Fruit fly (Drosophila melanogaster) whole organism, embryonic: ENCODE data around the gene CG5969.
A peak's percentile ranks its signal among the peaks of the same experiment; 100 is the strongest.

ENCODE experiments used
- Atf3 ChIP-seq: fragments of 200-800 bp; sonication (Bioruptor generic); optimal IDR thresholded peaks from 3 replicates; lab custom pipeline; 2016; ENCODE audit warnings: missing biosample characterization, missing genetic modification characterization
- Atf6 ChIP-seq: fragments of 200-800 bp; sonication (Bioruptor generic); IDR thresholded peaks from 2 replicates; pipeline ENCODE4 v1.3.6; 2022; ENCODE audit warnings: missing biosample characterization, missing genetic modification characterization
- BEAF-32 ChIP-seq: fragments of 200-800 bp; sonication (Bioruptor generic); optimal IDR thresholded peaks from 3 replicates; lab custom pipeline; 2017; ENCODE audit warnings: missing biosample characterization, missing genetic modification characterization, mild to moderate bottlenecking, moderate library complexity, missing genetic modification reagents
- Bgb ChIP-seq: fragments of 200-800 bp; sonication (Bioruptor generic); IDR thresholded peaks from 2 replicates; pipeline ENCODE4 v1.3.6; 2022; ENCODE audit warnings: missing biosample characterization, missing genetic modification characterization; ENCODE audit not compliant: partially characterized antibody
- BtbVII ChIP-seq: fragments of 200-800 bp; sonication (Bioruptor generic); optimal IDR thresholded peaks from 3 replicates; lab custom pipeline; 2017; ENCODE audit warnings: missing biosample characterization, mild to moderate bottlenecking, missing genetic modification characterization
- Bteb2 ChIP-seq: fragments of 200-800 bp; sonication (Bioruptor generic); optimal IDR thresholded peaks from 2 replicates; lab custom pipeline; 2016; ENCODE audit warnings: missing biosample characterization, missing genetic modification characterization
- CG10979 ChIP-seq: fragments of 200-800 bp; sonication (Bioruptor generic); optimal IDR thresholded peaks from 2 replicates; lab custom pipeline; 2018; ENCODE audit warnings: missing biosample characterization, mild to moderate bottlenecking, missing genetic modification characterization, moderate library complexity
- CG11085 ChIP-seq: fragments of 200-800 bp; sonication (Bioruptor generic); IDR thresholded peaks from 2 replicates; pipeline ENCODE4 v1.3.6; 2022; ENCODE audit warnings: missing biosample characterization, missing genetic modification characterization
- CG12236 ChIP-seq: fragments of 200-800 bp; sonication (Bioruptor generic); optimal IDR thresholded peaks from 2 replicates; lab custom pipeline; 2016; ENCODE audit warnings: missing biosample characterization, missing genetic modification characterization
- CG12942 ChIP-seq: fragments of 200-800 bp; sonication (Bioruptor generic); optimal IDR thresholded peaks from 3 replicates; lab custom pipeline; 2016; ENCODE audit warnings: missing biosample characterization, missing genetic modification characterization
- CG14860 ChIP-seq: fragments of 200-800 bp; sonication (Bioruptor generic); IDR thresholded peaks from 3 replicates; pipeline ENCODE4 v1.3.6; 2022; ENCODE audit warnings: missing biosample characterization, missing genetic modification characterization; ENCODE audit not compliant: partially characterized antibody
- CG15696 ChIP-seq: fragments of 200-800 bp; sonication (Bioruptor generic); optimal IDR thresholded peaks from 2 replicates; lab custom pipeline; 2019; ENCODE audit warnings: missing biosample characterization, mild to moderate bottlenecking, missing genetic modification characterization, moderate library complexity
- CG16863 ChIP-seq: fragments of 200-800 bp; sonication (Bioruptor generic); optimal IDR thresholded peaks from 3 replicates; lab custom pipeline; 2016; ENCODE audit warnings: missing biosample characterization, missing genetic modification characterization
- CG17568 ChIP-seq: fragments of 200-800 bp; sonication (Bioruptor generic); optimal IDR thresholded peaks from 2 replicates; lab custom pipeline; 2018; ENCODE audit warnings: missing biosample characterization, mild to moderate bottlenecking, missing genetic modification characterization, moderate library complexity
- CG1832 ChIP-seq: fragments of 200-800 bp; sonication (Bioruptor generic); optimal IDR thresholded peaks from 2 replicates; lab custom pipeline; 2017; ENCODE audit warnings: missing biosample characterization, mild to moderate bottlenecking, missing genetic modification characterization, inconsistent platforms
- CG2129 ChIP-seq: fragments of 200-800 bp; sonication (Bioruptor generic); IDR thresholded peaks from 2 replicates; pipeline ENCODE4 v1.3.6; 2022; ENCODE audit warnings: missing biosample characterization, missing genetic modification characterization; ENCODE audit not compliant: partially characterized antibody
- CG2199 ChIP-seq: fragments of 200-800 bp; sonication (Bioruptor generic); IDR thresholded peaks from 3 replicates; pipeline ENCODE4 v1.3.6; 2022; ENCODE audit warnings: missing biosample characterization, missing genetic modification characterization
- CG2678 ChIP-seq: fragments of 200-800 bp; sonication (Bioruptor generic); optimal IDR thresholded peaks from 3 replicates; lab custom pipeline; 2019; ENCODE audit warnings: missing biosample characterization, mild to moderate bottlenecking, missing genetic modification characterization, moderate library complexity
- CG2875 ChIP-seq: fragments of 200-800 bp; sonication (Bioruptor generic); optimal IDR thresholded peaks from 2 replicates; lab custom pipeline; 2017; ENCODE audit warnings: missing biosample characterization, mild to moderate bottlenecking, missing genetic modification characterization, missing genetic modification reagents
- CG6765 ChIP-seq: fragments of 200-800 bp; sonication (Bioruptor generic); optimal IDR thresholded peaks from 3 replicates; lab custom pipeline; 2017; ENCODE audit warnings: missing biosample characterization, mild to moderate bottlenecking, missing genetic modification characterization
- CG6791 ChIP-seq: fragments of 200-800 bp; sonication (Bioruptor generic); IDR thresholded peaks from 3 replicates; pipeline ENCODE4 v1.3.6; 2022; ENCODE audit warnings: missing biosample characterization, missing genetic modification characterization; ENCODE audit not compliant: partially characterized antibody
- CG9932 ChIP-seq: fragments of 200-800 bp; sonication (Bioruptor generic); IDR thresholded peaks from 2 replicates; pipeline ENCODE4 v1.3.6; 2022; ENCODE audit warnings: missing biosample characterization, missing genetic modification characterization
- Dll ChIP-seq: fragments of 200-800 bp; sonication (Bioruptor generic); IDR thresholded peaks from 4 replicates; pipeline ENCODE4 v1.3.6; 2022; ENCODE audit warnings: missing biosample characterization, missing genetic modification characterization; ENCODE audit not compliant: partially characterized antibody
- Dp ChIP-seq: fragments of 200-800 bp; sonication (Bioruptor generic); optimal IDR thresholded peaks from 2 replicates; lab custom pipeline; 2018; ENCODE audit warnings: missing biosample characterization, mild to moderate bottlenecking, missing genetic modification characterization, moderate library complexity
- H2.0 ChIP-seq: fragments of 200-800 bp; sonication (Bioruptor generic); IDR thresholded peaks from 2 replicates; pipeline ENCODE4 v1.3.6; 2022; ENCODE audit warnings: missing biosample characterization, missing genetic modification characterization
- HLH3B ChIP-seq: fragments of 200-800 bp; sonication (Bioruptor generic); IDR thresholded peaks from 2 replicates; pipeline ENCODE4 v1.3.6; 2022; ENCODE audit warnings: missing biosample characterization, missing genetic modification characterization
- Hey ChIP-seq: fragments of 200-800 bp; sonication (Bioruptor generic); optimal IDR thresholded peaks from 3 replicates; lab custom pipeline; 2018; ENCODE audit warnings: missing biosample characterization, mild to moderate bottlenecking, missing genetic modification characterization
- HmgZ ChIP-seq: fragments of 200-800 bp; sonication (Bioruptor generic); optimal IDR thresholded peaks from 2 replicates; lab custom pipeline; 2018; ENCODE audit warnings: missing biosample characterization, mild to moderate bottlenecking, missing genetic modification characterization
- NC2β ChIP-seq: fragments of 200-800 bp; sonication (Bioruptor generic); optimal IDR thresholded peaks from 2 replicates; lab custom pipeline; 2016; ENCODE audit warnings: missing biosample characterization, missing genetic modification characterization
- Nf-YA ChIP-seq: fragments of 200-800 bp; sonication (Bioruptor generic); IDR thresholded peaks from 2 replicates; pipeline ENCODE4 v1.3.6; 2022; ENCODE audit warnings: missing biosample characterization, missing genetic modification characterization
- Nf-YC ChIP-seq: fragments of 200-800 bp; optimal IDR thresholded peaks from 3 replicates; lab custom pipeline; 2019; ENCODE audit warnings: missing biosample characterization, mild to moderate bottlenecking, missing genetic modification characterization, moderate library complexity
- Opbp ChIP-seq: fragments of 200-800 bp; sonication (Bioruptor generic); IDR thresholded peaks from 3 replicates; pipeline ENCODE4 v1.3.6; 2022; ENCODE audit warnings: missing biosample characterization, missing genetic modification characterization; ENCODE audit not compliant: partially characterized antibody
- Sox102F ChIP-seq: fragments of 200-800 bp; sonication (Bioruptor generic); optimal IDR thresholded peaks from 2 replicates; lab custom pipeline; 2018; ENCODE audit warnings: missing biosample characterization, mild to moderate bottlenecking, missing genetic modification characterization, moderate library complexity
- Taf1 ChIP-seq: fragments of 200-800 bp; sonication (Bioruptor generic); IDR thresholded peaks from 2 replicates; pipeline ENCODE4 v1.3.6; 2022; ENCODE audit warnings: missing biosample characterization, missing genetic modification characterization
- al ChIP-seq: fragments of 200-800 bp; sonication (Bioruptor generic); IDR thresholded peaks from 2 replicates; pipeline ENCODE4 v1.3.6; 2022; ENCODE audit warnings: missing biosample characterization, missing genetic modification characterization
- ase ChIP-seq: fragments of 200-800 bp; sonication (Bioruptor generic); IDR thresholded peaks from 3 replicates; pipeline ENCODE4 v1.3.6; 2022; ENCODE audit warnings: missing biosample characterization, missing genetic modification characterization
- ato ChIP-seq: fragments of 200-800 bp; sonication (Bioruptor generic); IDR thresholded peaks from 2 replicates; pipeline ENCODE4 v1.3.6; 2022; ENCODE audit warnings: missing biosample characterization, missing genetic modification characterization; ENCODE audit not compliant: partially characterized antibody
- corto ChIP-seq: fragments of 200-800 bp; sonication (Bioruptor generic); optimal IDR thresholded peaks from 2 replicates; lab custom pipeline; 2016; ENCODE audit warnings: missing biosample characterization, mild to moderate bottlenecking, missing genetic modification characterization, moderate library complexity
- dysf ChIP-seq: fragments of 200-800 bp; sonication (Bioruptor generic); IDR thresholded peaks from 3 replicates; pipeline ENCODE4 v1.3.6; 2022; ENCODE audit warnings: missing biosample characterization, missing genetic modification characterization
- emc ChIP-seq: fragments of 200-800 bp; sonication (Bioruptor generic); optimal IDR thresholded peaks from 2 replicates; lab custom pipeline; 2016; ENCODE audit warnings: missing biosample characterization, missing genetic modification characterization
- eve ChIP-seq, 2 experiments: fragments of >200 bp; optimal IDR thresholded peaks; 2 replicates each; lab custom pipeline; 2017; ENCODE audit warnings: missing biosample characterization in 2 of 2, missing genetic modification characterization in 2 of 2
- grau ChIP-seq: fragments of 200-800 bp; optimal IDR thresholded peaks from 3 replicates; lab custom pipeline; 2019; ENCODE audit warnings: missing biosample characterization, mild to moderate bottlenecking, missing genetic modification characterization, moderate library complexity
- jing ChIP-seq: fragments of 200-800 bp; sonication (Bioruptor generic); optimal IDR thresholded peaks from 2 replicates; lab custom pipeline; 2018; ENCODE audit warnings: missing biosample characterization, mild to moderate bottlenecking, missing genetic modification characterization
- klu ChIP-seq: fragments of 200-800 bp; sonication (Bioruptor generic); IDR thresholded peaks from 2 replicates; pipeline ENCODE4 v1.3.6; 2022; ENCODE audit warnings: missing biosample characterization, missing genetic modification characterization
- lov ChIP-seq, 2 experiments: fragments of 200-800 bp in 1 of 2; fragments of >200 bp in 1 of 2; sonication (Bioruptor generic) in 1 of 2; IDR thresholded peaks in 1 of 2; optimal IDR thresholded peaks in 1 of 2; 2 replicates in 1 of 2; 3 replicates in 1 of 2; pipeline versions ENCODE4 v1.3.6 to Lab custom; 2017 to 2022; ENCODE audit warnings: missing biosample characterization in 1 of 2, missing genetic modification characterization in 1 of 2
- mld ChIP-seq: fragments of 200-800 bp; sonication (Bioruptor generic); IDR thresholded peaks from 3 replicates; pipeline ENCODE4 v1.3.6; 2022; ENCODE audit warnings: missing biosample characterization, missing genetic modification characterization; ENCODE audit not compliant: partially characterized antibody
- pnt ChIP-seq: fragments of 200-800 bp; sonication (Bioruptor generic); optimal IDR thresholded peaks from 3 replicates; lab custom pipeline; 2016; ENCODE audit warnings: missing biosample characterization, missing genetic modification characterization
- z ChIP-seq: fragments of 200-800 bp; sonication (Bioruptor generic); IDR thresholded peaks from 3 replicates; pipeline ENCODE4 v1.3.6; 2022; ENCODE audit warnings: missing biosample characterization, missing genetic modification characterization

The CG5969 gene

DNA sequence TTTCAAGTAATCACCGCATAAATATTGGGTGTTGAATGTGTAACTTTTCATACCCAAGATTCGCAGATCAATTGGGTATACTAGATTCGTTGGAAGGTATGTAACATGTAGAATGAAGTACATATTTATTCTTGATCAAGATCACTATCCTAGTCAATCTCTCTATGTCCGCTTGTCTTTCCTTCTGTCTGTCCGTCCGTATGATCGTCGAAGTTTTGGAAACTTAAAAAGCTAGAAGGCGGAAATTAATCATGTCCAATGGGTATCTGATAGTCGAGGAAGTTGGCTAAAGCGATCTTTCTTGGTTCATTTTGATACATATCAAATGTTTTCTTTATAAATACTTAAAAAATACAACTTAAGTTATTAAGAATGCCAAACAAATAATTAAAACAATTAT lies 14.1 kb downstream of the CG5969 start (continued):
- TF ChIP-seq al (GFP tag; lab: Robert Waterston, UW), result no peak
- TF ChIP-seq CG6791 (GFP tag; lab: Robert Waterston, UW), result 0 out of 3 replicates have a peak, but pooled peaks have one; percentile 20
- TF ChIP-seq CG17568, result no peak
- no peak for TF ChIP-seq ase (GFP tag; lab: Robert Waterston, UW)
- TF ChIP-seq jing (GFP tag; lab: Kevin White, UChicago), result no peak
- no peak for TF ChIP-seq CG2129 (GFP tag; lab: Robert Waterston, UW)
- no peak for TF ChIP-seq CG10979 (tag; lab: Kevin White, UChicago)
- TF ChIP-seq ato, result 0 out of 2 replicates have a peak, but pooled peaks have one; percentile 9
- TF ChIP-seq CG2875, result no peak
- 0 out of 3 replicates have a peak, but pooled peaks have one; percentile 45 for TF ChIP-seq mld
- no peak for TF ChIP-seq CG2199 (GFP tag; lab: Robert Waterston, UW)
- TF ChIP-seq Sox102F (GFP tag; lab: Kevin White, UChicago), result no peak
- peak; percentile 60; the same call in 1 of the 3 replicates for TF ChIP-seq CG14860 (GFP tag; lab: Robert Waterston, UW)
- no peak for TF ChIP-seq CG12236 (GFP tag; lab: Kevin White, UChicago)
- TF ChIP-seq CG12942 (GFP tag; lab: Kevin White, UChicago), result no peak
- TF ChIP-seq HmgZ (tag; lab: Kevin White, UChicago), result no peak
- TF ChIP-seq CG11085 (GFP tag; lab: Robert Waterston, UW), result no peak
- TF ChIP-seq CG9932, result no peak

- no peak for TF ChIP-seq grau (tag; lab: Kevin White, UChicago)
- no peak for TF ChIP-seq H2.0 (GFP tag; lab: Robert Waterston, UW)
- no peak for TF ChIP-seq klu (GFP tag; lab: Robert Waterston, UW)
- TF ChIP-seq BEAF-32 (GFP tag; lab: Kevin White, UChicago), result peak; percentile 47
- no peak for TF ChIP-seq HLH3B (GFP tag; lab: Robert Waterston, UW)
- 0 out of 4 replicates have a peak, but pooled peaks have one; percentile 10 for TF ChIP-seq Dll (GFP tag; lab: Robert Waterston, UW)
- peak; percentile 7 for TF ChIP-seq Hey (tag; lab: Kevin White, UChicago)
- no peak for TF ChIP-seq Bteb2 (GFP tag; lab: Kevin White, UChicago)
- TF ChIP-seq Opbp (GFP tag; lab: Robert Waterston, UW), result no peak
- TF ChIP-seq CG15696 (tag; lab: Kevin White, UChicago), result no peak
- TF ChIP-seq lov (optimal IDR thresholded peaks at IDR 0.05; lab: Kevin White, UChicago), result no peak
- TF ChIP-seq lov (GFP tag; IDR thresholded peaks at IDR 0.05; lab: Robert Waterston, UW), result no peak
- peak; percentile 65 for TF ChIP-seq Dp (GFP tag; lab: Kevin White, UChicago)
- no peak for TF ChIP-seq emc (GFP tag; lab: Kevin White, UChicago)
- 0 out of 2 replicates have a peak, but pooled peaks have one; percentile 12 for TF ChIP-seq Bgb (GFP tag; lab: Robert Waterston, UW)
- no peak for TF ChIP-seq CG6765
- no peak for TF ChIP-seq Sox102F (GFP tag; lab: Kevin White, UChicago)
- no peak for TF ChIP-seq CG2678
- TF ChIP-seq CG16863, result no peak
- no peak for TF ChIP-seq BtbVII (GFP tag; lab: Kevin White, UChicago)
- TF ChIP-seq CG2199 (GFP tag; lab: Robert Waterston, UW), result peak; percentile 90
- no peak for TF ChIP-seq corto (GFP tag; lab: Kevin White, UChicago)
- no peak for TF ChIP-seq dysf (GFP tag; lab: Robert Waterston, UW)
- TF ChIP-seq eve (GFP tag; optimal IDR thresholded peaks at IDR 0.05; lab: Kevin White, UChicago), result no peak
- no peak for TF ChIP-seq pnt (GFP tag; lab: Kevin White, UChicago)
- TF ChIP-seq Atf3 (GFP tag; lab: Kevin White, UChicago), result no peak
- TF ChIP-seq CG1832 (GFP tag; lab: Kevin White, UChicago), result peak; percentile 23
- TF ChIP-seq Taf1 (GFP tag; lab: Robert Waterston, UW), result no peak
- no peak for TF ChIP-seq Nf-YC
- no peak for TF ChIP-seq Nf-YA (GFP tag; lab: Robert Waterston, UW)
- no peak for TF ChIP-seq NC2β
- TF ChIP-seq z, result no peak
- no peak; the same call in 1 of the 2 replicates for TF ChIP-seq Atf6 (GFP tag; lab: Robert Waterston, UW)
Measured at dm6 chr3L:20491525-20492132, 18.0 kb downstream of the CG5969 start, which contains the start of gene ND-39. TSS of gene ND-39 (plus strand) at chr3L:20492082.
